Worm (Caenorhabditis elegans): ENCODE data around the gene R07B7.8.
A peak's percentile ranks its signal among the peaks of the same experiment; 100 is the strongest.

Gene R07B7.8

DNA sequence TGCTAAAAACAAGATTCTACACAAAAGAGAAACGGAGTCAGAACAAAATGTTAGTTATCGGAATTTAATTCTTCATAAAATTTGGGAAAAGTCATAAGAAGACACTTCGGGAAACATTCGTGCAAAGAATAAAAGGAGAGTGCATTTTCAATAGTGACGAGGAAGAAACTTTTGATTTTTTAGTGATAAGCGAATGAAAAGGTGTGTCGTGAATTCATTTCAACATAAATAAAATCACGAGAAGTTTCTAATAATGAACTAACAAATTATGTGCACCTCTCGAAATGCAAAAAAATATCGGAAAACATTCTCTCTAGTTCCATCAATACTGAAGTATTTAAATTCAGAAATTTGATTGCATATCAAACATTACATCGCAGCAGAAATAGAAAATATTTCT, 8.1 kb downstream of the R07B7.8 start:
- TF ChIP-seq nhr-28 (tag; optimal IDR thresholded peaks at IDR 0.05) (peak; percentile 67), nhr-77 (tag; optimal IDR thresholded peaks at IDR 0.05) (peak; percentile 41), nhr-41 (GFP tag; IDR thresholded peaks at IDR 0.05) (no peak), dve-1 (tag; optimal IDR thresholded peaks at IDR 0.05; ENCODE audit: insufficient read depth) (peak; percentile 26), daf-16 (GFP tag; optimal IDR thresholded peaks at IDR 0.05) (no peak), daf-16 (tag; optimal IDR thresholded peaks at IDR 0.05) (peak; percentile 73), attf-4 (tag; optimal IDR thresholded peaks at IDR 0.05) (no peak), dmd-6 (GFP tag; IDR thresholded peaks at IDR 0.05) (peak; percentile 51), Y75B8A.6 (GFP tag; IDR thresholded peaks at IDR 0.05) (no peak), zip-2 (tag; optimal IDR thresholded peaks at IDR 0.05) (no peak), pqm-1 (tag; optimal IDR thresholded peaks at IDR 0.05) (peak; percentile 60)

DNA sequence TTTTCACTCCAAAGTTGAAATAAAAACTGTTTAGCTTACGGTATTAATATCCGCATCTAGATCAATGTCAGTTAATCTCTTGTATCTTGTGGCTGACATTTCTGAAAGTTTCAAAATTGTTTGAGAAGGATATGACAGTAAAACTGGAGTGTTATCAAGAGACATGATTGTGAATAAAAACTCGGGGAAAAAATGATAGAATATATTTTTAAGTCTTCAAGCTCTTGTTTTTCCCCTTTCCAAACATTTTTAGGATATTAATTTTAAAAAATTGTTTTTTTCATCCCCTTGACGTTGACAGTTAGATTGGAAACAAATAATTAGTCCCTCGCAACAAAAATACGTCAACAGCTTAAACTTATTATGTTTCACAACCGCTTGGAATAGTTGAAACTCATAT, 9.2 kb downstream of the R07B7.8 start, which contains the start of gene R07B7.6:
TSS of gene R07B7.6 (minus strand) at position 101 of the 400 bp plus-strand sequence.
- TF ChIP-seq sdz-12 (GFP tag; optimal IDR thresholded peaks at IDR 0.05) (no peak), ceh-32 (tag; optimal IDR thresholded peaks at IDR 0.05; ENCODE audit: poor library complexity) (no peak), pqm-1 (tag; optimal IDR thresholded peaks at IDR 0.05) (no peak), aly-2 (tag; optimal IDR thresholded peaks at IDR 0.05) (no peak), hmg-1.1 (GFP tag; IDR thresholded peaks at IDR 0.05) (no peak), F37D6.2 (tag; optimal IDR thresholded peaks at IDR 0.05) (no peak), set-16 (GFP tag; IDR thresholded peaks at IDR 0.05) (no peak), dve-1 (tag; optimal IDR thresholded peaks at IDR 0.05; ENCODE audit: insufficient read depth) (no peak), ceh-28 (tag; optimal IDR thresholded peaks at IDR 0.05) (no peak), zip-2 (tag; optimal IDR thresholded peaks at IDR 0.05) (no peak), skn-1 (tag; optimal IDR thresholded peaks at IDR 0.05) (no peak), spr-3 (GFP tag; optimal IDR thresholded peaks at IDR 0.05) (no peak), gei-8 (GFP tag; optimal IDR thresholded peaks at IDR 0.05) (no peak), lin-38 (GFP tag; IDR thresholded peaks at IDR 0.05) (no peak), ceh-62 (tag; optimal IDR thresholded peaks at IDR 0.05) (no peak), lin-13 (GFP tag; optimal IDR thresholded peaks at IDR 0.05) (no peak), pha-4 (GFP tag; IDR thresholded peaks at IDR 0.05) (no peak), pha-4 (tag; optimal IDR thresholded peaks at IDR 0.05) (no peak), mxl-2 (GFP tag; conservative IDR thresholded peaks at IDR 0.05) (no peak), fos-1 (tag; optimal IDR thresholded peaks at IDR 0.05) (no peak)

DNA sequence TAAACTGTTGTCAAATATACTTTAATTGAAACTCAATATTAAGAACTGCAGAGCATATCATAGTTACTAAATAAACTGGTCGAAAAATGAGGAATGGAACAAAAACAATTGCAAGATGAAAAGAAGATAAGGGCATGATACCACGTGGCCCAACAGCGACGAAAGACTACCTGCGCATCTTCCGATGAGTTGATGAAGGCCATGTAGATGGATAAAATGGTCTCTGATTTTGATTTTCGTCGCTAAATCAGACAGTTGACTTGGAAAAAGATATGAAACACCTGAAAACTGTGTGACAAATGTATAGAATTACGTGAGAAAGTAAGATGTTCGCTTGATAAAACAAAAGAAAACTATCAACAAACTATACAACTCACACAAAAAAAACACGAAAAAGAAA, 12.6 kb downstream of the R07B7.8 start:
- TF ChIP-seq nhr-28 (tag; optimal IDR thresholded peaks at IDR 0.05): peak; percentile 62
- no peak for TF ChIP-seq nhr-48 (tag; optimal IDR thresholded peaks at IDR 0.05)
- TF ChIP-seq pha-4 (GFP tag; IDR thresholded peaks at IDR 0.05): no peak
- no peak for TF ChIP-seq pha-4 (tag; optimal IDR thresholded peaks at IDR 0.05)
- TF ChIP-seq snpc-4 (tag; optimal IDR thresholded peaks at IDR 0.05): no peak
- TF ChIP-seq daf-16 (GFP tag; optimal IDR thresholded peaks at IDR 0.05): no peak
- no peak for TF ChIP-seq daf-16 (tag; optimal IDR thresholded peaks at IDR 0.05)
- TF ChIP-seq ceh-44 (GFP tag; IDR thresholded peaks at IDR 0.05): no peak
- TF ChIP-seq attf-4 (tag; optimal IDR thresholded peaks at IDR 0.05): no peak
- TF ChIP-seq aha-1 (tag): peak; percentile 46
- no peak for TF ChIP-seq Y75B8A.6 (GFP tag; IDR thresholded peaks at IDR 0.05)
- no peak for TF ChIP-seq ceh-32 (tag; optimal IDR thresholded peaks at IDR 0.05; ENCODE audit: poor library complexity)
- no peak for TF ChIP-seq F44E2.7 (GFP tag; IDR thresholded peaks at IDR 0.05)
- peak; percentile 65 for TF ChIP-seq nhr-25 (tag; optimal IDR thresholded peaks at IDR 0.05; ENCODE audit: borderline replicate concordance, insufficient read depth)
- TF ChIP-seq unc-62 (GFP tag; optimal IDR thresholded peaks at IDR 0.05 in 1 of 2): peak in 1 of 2 experiments; percentile 3
- TF ChIP-seq unc-62 (tag; optimal IDR thresholded peaks at IDR 0.05): no peak
- TF ChIP-seq lin-39 (tag; optimal IDR thresholded peaks at IDR 0.05): no peak
- no peak for TF ChIP-seq nhr-76 (tag; optimal IDR thresholded peaks at IDR 0.05)
- no peak for TF ChIP-seq zfp-3 (GFP tag; conservative IDR thresholded peaks at IDR 0.05)
- TF ChIP-seq ceh-62 (tag; optimal IDR thresholded peaks at IDR 0.05): no peak
- TF ChIP-seq mdl-1 (tag; optimal IDR thresholded peaks at IDR 0.05): peak; percentile 14 to 70
- TF ChIP-seq ceh-82 (tag; optimal IDR thresholded peaks at IDR 0.05): no peak
- peak; percentile 81 for TF ChIP-seq hlh-30 (tag; optimal IDR thresholded peaks at IDR 0.05; ENCODE audit: insufficient read depth)
- TF ChIP-seq fkh-10 (GFP tag; optimal IDR thresholded peaks at IDR 0.05): no peak
- TF ChIP-seq ces-1 (GFP tag; optimal IDR thresholded peaks at IDR 0.05): no peak
- no peak for TF ChIP-seq nhr-237 (tag; optimal IDR thresholded peaks at IDR 0.05)
- no peak for TF ChIP-seq hmg-1.1 (GFP tag; IDR thresholded peaks at IDR 0.05)
- TF ChIP-seq dmd-9 (GFP tag; IDR thresholded peaks at IDR 0.05): no peak
- peak; percentile 45 for TF ChIP-seq hlh-11 (tag; optimal IDR thresholded peaks at IDR 0.05)
- TF ChIP-seq dmd-6 (GFP tag; IDR thresholded peaks at IDR 0.05): peak; percentile 32; the same call in 1 of the 2 replicates
- peak; percentile 83 for TF ChIP-seq mxl-3 (GFP tag; optimal IDR thresholded peaks at IDR 0.05)
